Worm (Caenorhabditis elegans) whole organism, L2 larva: Measurements from ENCODE around the gene sre-14.

ENCODE experiments used
- ceh-82 ChIP-seq: fragments of 150-350 bp; optimal IDR thresholded peaks from 2 replicates; lab custom pipeline; 2014; ENCODE audit warnings: missing biosample characterization, missing genetic modification characterization
- elt-1 ChIP-seq: fragments of 150-350 bp; optimal IDR thresholded peaks from 2 replicates; lab custom pipeline; 2014; ENCODE audit warnings: missing biosample characterization, missing genetic modification characterization
- nhr-77 ChIP-seq: fragments of 150-350 bp; optimal IDR thresholded peaks from 2 replicates; lab custom pipeline; 2014; ENCODE audit warnings: missing biosample characterization, missing genetic modification characterization
- ztf-11 ChIP-seq: sonication (generic microtip); optimal IDR thresholded peaks from 2 replicates; lab custom pipeline; 2017; ENCODE audit warnings: missing biosample characterization, missing genetic modification characterization

DNA sequence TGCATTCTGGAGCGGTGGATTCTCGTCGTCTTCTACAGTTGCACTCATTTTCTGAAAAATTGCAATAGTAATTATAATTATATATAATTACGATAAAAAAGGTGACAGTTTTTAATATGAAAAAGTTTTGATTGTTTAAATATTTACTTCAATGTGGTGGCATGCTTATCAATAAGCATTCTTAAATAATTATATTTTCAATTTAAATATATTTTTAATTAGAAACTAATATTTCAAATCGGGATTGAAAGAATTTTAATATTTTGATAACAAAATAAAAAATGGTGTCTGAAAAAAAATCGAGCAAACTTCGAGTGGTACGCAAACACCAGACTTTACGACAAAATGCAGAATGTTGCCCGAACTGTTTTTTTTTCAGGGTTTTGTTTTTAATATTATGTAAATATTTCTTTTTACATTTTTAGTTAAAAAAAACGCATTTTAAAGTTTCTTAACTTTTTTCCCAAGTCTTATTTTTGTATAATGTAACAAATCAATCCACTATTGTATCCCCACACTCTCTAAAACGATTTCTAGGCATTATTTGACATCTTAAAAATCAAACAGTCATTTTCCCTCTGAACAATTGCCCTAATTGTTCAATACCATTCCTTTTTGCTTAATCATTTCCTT, 21.0 kb upstream of the sre-14 start, which contains the start of the genes C42C1.12 and C42C1.19:
- TF ChIP-seq nhr-77 (no peak), elt-1 (tag; lab: Kevin White, UChicago) (no peak), ztf-11 (tag; lab: Kevin White, UChicago) (no peak), ceh-82 (no peak)
